Worm (Caenorhabditis elegans) whole organism, young adult: ENCODE results near the gene K02C4.3.

Source experiments
- B0019.2 ChIP-seq: fragments of 200-800 bp; sonication (Bioruptor generic); conservative IDR thresholded peaks from 2 replicates; pipeline ENCODE4 v1.3.6; 2022; ENCODE audit warnings: missing genetic modification reagents, missing genetic modification characterization, missing compliant biosample characterization
- B0261.1 ChIP-seq: sonication (generic microtip); optimal IDR thresholded peaks from 2 replicates; lab custom pipeline; 2016; ENCODE audit warnings: mild to moderate bottlenecking, missing genetic modification characterization, moderate library complexity, missing compliant biosample characterization
- C06A6.2 ChIP-seq: fragments of 200-800 bp; sonication (Bioruptor generic); conservative IDR thresholded peaks from 2 replicates; pipeline ENCODE4 v1.3.6; 2022; ENCODE audit warnings: missing genetic modification characterization, missing compliant biosample characterization
- F10E7.11 ChIP-seq: sonication (generic microtip); optimal IDR thresholded peaks from 2 replicates; lab custom pipeline; 2017; ENCODE audit warnings: mild to moderate bottlenecking, missing genetic modification characterization, moderate library complexity, missing compliant biosample characterization
- F33H1.4 ChIP-seq: fragments of 200-800 bp; sonication (Bioruptor generic); IDR thresholded peaks from 2 replicates; pipeline ENCODE4 v1.3.6; 2022; ENCODE audit warnings: missing genetic modification reagents, missing genetic modification characterization, missing compliant biosample characterization
- F39B2.1 ChIP-seq: fragments of 200-800 bp; sonication (Bioruptor generic); IDR thresholded peaks from 2 replicates; pipeline ENCODE4 v1.3.6; 2022; ENCODE audit warnings: missing genetic modification reagents, missing genetic modification characterization, missing compliant biosample characterization
- F57C9.4 ChIP-seq: sonication (generic microtip); optimal IDR thresholded peaks from 2 replicates; lab custom pipeline; 2017; ENCODE audit warnings: mild to moderate bottlenecking, missing genetic modification characterization, missing compliant biosample characterization
- T26A5.8 ChIP-seq: sonication (generic microtip); optimal IDR thresholded peaks from 2 replicates; lab custom pipeline; 2016; ENCODE audit warnings: missing genetic modification characterization, missing compliant biosample characterization
- Y53F4B.3 ChIP-seq: fragments of 200-800 bp; sonication (Bioruptor generic); IDR thresholded peaks from 2 replicates; pipeline ENCODE4 v1.3.6; 2022; ENCODE audit warnings: missing genetic modification reagents, missing genetic modification characterization, missing compliant biosample characterization
- Y67H2A.10 ChIP-seq: fragments of 200-800 bp; sonication (Bioruptor generic); conservative IDR thresholded peaks from 2 replicates; pipeline ENCODE4 v1.3.6; 2022; ENCODE audit warnings: missing genetic modification reagents, missing genetic modification characterization, missing compliant biosample characterization
- ZK185.1 ChIP-seq: sonication (generic microtip); optimal IDR thresholded peaks from 2 replicates; lab custom pipeline; 2016; ENCODE audit warnings: mild to moderate bottlenecking, missing genetic modification characterization, missing compliant biosample characterization; ENCODE audit not compliant: poor library complexity, severe bottlenecking
- atf-7 ChIP-seq: sonication (generic microtip); optimal IDR thresholded peaks from 2 replicates; lab custom pipeline; 2017; ENCODE audit warnings: mild to moderate bottlenecking, missing genetic modification characterization, missing compliant biosample characterization
- attf-3 ChIP-seq: fragments of 200-800 bp; sonication (Bioruptor generic); conservative IDR thresholded peaks from 2 replicates; pipeline ENCODE4 v1.3.6; 2022; ENCODE audit warnings: missing genetic modification reagents, missing genetic modification characterization, missing compliant biosample characterization
- attf-5 ChIP-seq: fragments of 200-800 bp; sonication (Bioruptor generic); optimal IDR thresholded peaks from 2 replicates; lab custom pipeline; 2018; ENCODE audit warnings: mild to moderate bottlenecking, missing genetic modification characterization, missing compliant biosample characterization
- cebp-1 ChIP-seq, 2 experiments: fragments of 200-800 bp in 1 of 2; sonication (Bioruptor generic) in 1 of 2; sonication (generic microtip) in 1 of 2; IDR thresholded peaks in 1 of 2; optimal IDR thresholded peaks in 1 of 2; 2 replicates each; pipeline versions ENCODE4 v1.3.6 to Lab custom; 2017 to 2022; ENCODE audit warnings: missing compliant biosample characterization in 2 of 2, missing genetic modification characterization in 2 of 2, mild to moderate bottlenecking in 1 of 2, missing genetic modification reagents in 1 of 2, moderate library complexity in 1 of 2
- cebp-2 ChIP-seq: fragments of 200-800 bp; sonication (Bioruptor generic); IDR thresholded peaks from 2 replicates; pipeline ENCODE4 v1.3.6; 2022; ENCODE audit warnings: missing genetic modification characterization, missing compliant biosample characterization
- ceh-100 ChIP-seq: fragments of 200-800 bp; sonication (Bioruptor generic); IDR thresholded peaks from 2 replicates; pipeline ENCODE4 v1.3.6; 2022; ENCODE audit warnings: missing genetic modification reagents, missing genetic modification characterization, missing compliant biosample characterization
- ceh-27 ChIP-seq: fragments of 200-800 bp; sonication (Bioruptor generic); optimal IDR thresholded peaks from 2 replicates; lab custom pipeline; 2018; ENCODE audit warnings: mild to moderate bottlenecking, missing genetic modification characterization, moderate library complexity, missing compliant biosample characterization
- ceh-58 ChIP-seq: fragments of 200-800 bp; sonication (Bioruptor generic); IDR thresholded peaks from 2 replicates; pipeline ENCODE4 v1.3.6; 2022; ENCODE audit warnings: missing genetic modification characterization, missing compliant biosample characterization
- chd-7 ChIP-seq: sonication (generic microtip); optimal IDR thresholded peaks from 2 replicates; lab custom pipeline; 2016; ENCODE audit warnings: mild to moderate bottlenecking, missing genetic modification characterization, moderate library complexity, missing compliant biosample characterization
- efl-1 ChIP-seq: fragments of 150-350 bp; optimal IDR thresholded peaks from 2 replicates; lab custom pipeline; 2014; ENCODE audit warnings: missing biosample characterization, missing genetic modification reagents, missing genetic modification characterization
- egl-44 ChIP-seq: fragments of 200-800 bp; sonication (Bioruptor generic); IDR thresholded peaks from 2 replicates; pipeline ENCODE4 v1.3.6; 2022; ENCODE audit warnings: missing genetic modification reagents, missing genetic modification characterization, missing compliant biosample characterization
- egrh-3 ChIP-seq: fragments of 200-800 bp; sonication (Bioruptor generic); IDR thresholded peaks from 2 replicates; pipeline ENCODE4 v1.3.6; 2022; ENCODE audit warnings: missing genetic modification reagents, missing genetic modification characterization, missing compliant biosample characterization
- ekl-4 ChIP-seq: fragments of 200-800 bp; sonication (Bioruptor generic); IDR thresholded peaks from 2 replicates; pipeline ENCODE4 v1.3.6; 2022; ENCODE audit warnings: missing genetic modification reagents, missing genetic modification characterization, missing compliant biosample characterization
- ets-4 ChIP-seq: fragments of 200-800 bp; sonication (Bioruptor generic); optimal IDR thresholded peaks from 2 replicates; lab custom pipeline; 2018; ENCODE audit warnings: mild to moderate bottlenecking, missing genetic modification characterization, missing compliant biosample characterization
- fkh-3 ChIP-seq: sonication (generic microtip); optimal IDR thresholded peaks from 2 replicates; lab custom pipeline; 2016; ENCODE audit warnings: mild to moderate bottlenecking, missing genetic modification characterization, missing compliant biosample characterization
- hlh-12 ChIP-seq: sonication (generic microtip); optimal IDR thresholded peaks from 2 replicates; lab custom pipeline; 2016; ENCODE audit warnings: missing genetic modification characterization, missing compliant biosample characterization
- hrde-1 ChIP-seq: sonication (generic microtip); optimal IDR thresholded peaks from 2 replicates; lab custom pipeline; 2016; ENCODE audit warnings: missing genetic modification characterization, mild to moderate bottlenecking, missing compliant biosample characterization, moderate library complexity, missing genotype, missing genetic modification reagents, borderline replicate concordance
- let-607 ChIP-seq, 2 experiments: fragments of 200-800 bp in 1 of 2; sonication (Bioruptor generic) in 1 of 2; sonication (generic microtip) in 1 of 2; optimal IDR thresholded peaks; 2 replicates each; lab custom pipeline; 2016 to 2018; ENCODE audit warnings: mild to moderate bottlenecking in 2 of 2, missing compliant biosample characterization in 2 of 2, missing genetic modification characterization in 2 of 2, moderate library complexity in 2 of 2, missing genotype in 1 of 2
- lin-26 ChIP-seq: fragments of 200-800 bp; sonication (Bioruptor generic); IDR thresholded peaks from 2 replicates; pipeline ENCODE4 v1.3.6; 2022; ENCODE audit warnings: missing genetic modification reagents, missing genetic modification characterization, missing compliant biosample characterization
- lir-1 ChIP-seq: fragments of 200-800 bp; sonication (Bioruptor generic); conservative IDR thresholded peaks from 2 replicates; pipeline ENCODE4 v1.3.6; 2022; ENCODE audit warnings: missing genetic modification reagents, missing genetic modification characterization, missing compliant biosample characterization
- lsl-1 ChIP-seq: fragments of 200-800 bp; sonication (Bioruptor generic); optimal IDR thresholded peaks from 2 replicates; lab custom pipeline; 2018; ENCODE audit warnings: mild to moderate bottlenecking, missing genetic modification characterization, moderate library complexity, missing compliant biosample characterization
- mes-4 ChIP-seq: sonication (generic microtip); optimal IDR thresholded peaks from 2 replicates; lab custom pipeline; 2016; ENCODE audit warnings: missing genotype, missing genetic modification characterization, missing compliant biosample characterization
- nfya-2 ChIP-seq: fragments of 200-800 bp; sonication (Bioruptor generic); IDR thresholded peaks from 2 replicates; pipeline ENCODE4 v1.3.6; 2022; ENCODE audit warnings: missing genetic modification reagents, missing genetic modification characterization, missing compliant biosample characterization
- nfyb-1 ChIP-seq: fragments of 200-800 bp; sonication (Bioruptor generic); IDR thresholded peaks from 2 replicates; pipeline ENCODE4 v1.3.6; 2022; ENCODE audit warnings: missing genetic modification reagents, missing genetic modification characterization, missing compliant biosample characterization
- nhr-179 ChIP-seq: sonication (generic microtip); optimal IDR thresholded peaks from 2 replicates; lab custom pipeline; 2016; ENCODE audit warnings: mild to moderate bottlenecking, missing genetic modification characterization, missing compliant biosample characterization
- nhr-80 ChIP-seq: sonication (generic microtip); optimal IDR thresholded peaks from 2 replicates; lab custom pipeline; 2016; ENCODE audit warnings: missing genetic modification characterization, missing compliant biosample characterization
- sdz-38 ChIP-seq: sonication (generic microtip); optimal IDR thresholded peaks from 2 replicates; lab custom pipeline; 2016; ENCODE audit warnings: missing genotype, missing genetic modification characterization, missing compliant biosample characterization
- snpc-1.3 ChIP-seq: sonication (generic microtip); optimal IDR thresholded peaks from 2 replicates; lab custom pipeline; 2017; ENCODE audit warnings: missing genetic modification characterization, mild to moderate bottlenecking, missing compliant biosample characterization, antibody characterized with exemption, moderate library complexity, missing genotype, missing genetic modification reagents; ENCODE audit not compliant: insufficient read depth
- snpc-4 ChIP-seq, 5 experiments: fragments of 150-350 bp in 1 of 5; sonication (generic microtip) in 4 of 5; optimal IDR thresholded peaks; 2 replicates each; lab custom pipeline; 2014 to 2018; ENCODE audit warnings: missing genetic modification characterization in 5 of 5, missing biosample characterization in 3 of 5, antibody characterized with exemption in 2 of 5, mild to moderate bottlenecking in 2 of 5, missing compliant biosample characterization in 2 of 5, missing genotype in 2 of 5, moderate library complexity in 2 of 5, missing genetic modification reagents in 1 of 5
- tlf-1 ChIP-seq: fragments of 200-800 bp; sonication (Bioruptor generic); optimal IDR thresholded peaks from 2 replicates; lab custom pipeline; 2018; ENCODE audit warnings: mild to moderate bottlenecking, missing genetic modification characterization, missing compliant biosample characterization
- unc-62 ChIP-seq: fragments of 150-350 bp; optimal IDR thresholded peaks from 2 replicates; lab custom pipeline; 2014; ENCODE audit warnings: missing biosample characterization, missing genetic modification reagents, missing genetic modification characterization
- ztf-18 ChIP-seq: sonication (generic microtip); optimal IDR thresholded peaks from 2 replicates; lab custom pipeline; 2016; ENCODE audit warnings: missing genotype, mild to moderate bottlenecking, missing genetic modification characterization, missing compliant biosample characterization
- ztf-25 ChIP-seq: fragments of 200-800 bp; sonication (Bioruptor generic); IDR thresholded peaks from 2 replicates; pipeline ENCODE4 v1.3.6; 2022; ENCODE audit warnings: missing genetic modification reagents, missing genetic modification characterization, missing compliant biosample characterization
- ztf-6 ChIP-seq: fragments of 200-800 bp; sonication (Bioruptor generic); IDR thresholded peaks from 2 replicates; pipeline ENCODE4 v1.3.6; 2022; ENCODE audit warnings: missing genetic modification reagents, missing genetic modification characterization, missing compliant biosample characterization

K02C4.3 gene

ce11 chrII:8091528-8091927 is 4.9 kb upstream of the K02C4.3 start (continued):
- no peak for TF ChIP-seq F10E7.11 (tag; lab: Kevin White, UChicago)
- peak; percentile 95 for TF ChIP-seq snpc-4 (GFP tag; optimal IDR thresholded peaks at IDR 0.05; lab: Kevin White, UChicago)
- peak; percentile 96 to 99 (median 98) for TF ChIP-seq snpc-4 (tag; optimal IDR thresholded peaks at IDR 0.05; lab: Kevin White, UChicago)
- peak; percentile 60; the same call in 1 of the 2 replicates for TF ChIP-seq lin-26 (GFP tag; lab: Robert Waterston, UW)
- TF ChIP-seq snpc-1.3 (tag; lab: Kevin White, UChicago): peak; percentile 81
- TF ChIP-seq lir-1: 0 out of 2 replicates have a peak, but pooled peaks have one; percentile 6
- TF ChIP-seq mes-4: no peak

- TF ChIP-seq hlh-12 (tag; lab: Kevin White, UChicago): no peak
- TF ChIP-seq unc-62: peak; percentile 64
- TF ChIP-seq let-607 (tag; optimal IDR thresholded peaks at IDR 0.05; lab: Kevin White, UChicago): peak; percentile 38 to 48
- no peak for TF ChIP-seq fkh-3
- TF ChIP-seq ceh-100: no peak
- TF ChIP-seq B0261.1: no peak
- no peak for TF ChIP-seq F33H1.4 (GFP tag; lab: Robert Waterston, UW)
- TF ChIP-seq sdz-38 (tag; lab: Kevin White, UChicago): no peak
- no peak for TF ChIP-seq ZK185.1 (tag; lab: Kevin White, UChicago)
- TF ChIP-seq C06A6.2 (GFP tag; lab: Robert Waterston, UW): no peak
- peak; percentile 6 for TF ChIP-seq ztf-18 (tag; lab: Kevin White, UChicago)
- TF ChIP-seq ets-4 (GFP tag; lab: Kevin White, UChicago): no peak
- TF ChIP-seq chd-7 (tag; lab: Kevin White, UChicago): no peak
- TF ChIP-seq Y67H2A.10: no peak
- TF ChIP-seq nhr-80 (tag; lab: Kevin White, UChicago): peak; percentile 82
- no peak for TF ChIP-seq F39B2.1 (GFP tag; lab: Robert Waterston, UW)
- TF ChIP-seq tlf-1 (GFP tag; lab: Kevin White, UChicago): no peak
- TF ChIP-seq egl-44 (GFP tag; lab: Robert Waterston, UW): no peak
- TF ChIP-seq cebp-1 (GFP tag; IDR thresholded peaks at IDR 0.05; lab: Robert Waterston, UW): no peak
- TF ChIP-seq cebp-1 (tag; optimal IDR thresholded peaks at IDR 0.05; lab: Kevin White, UChicago): peak; percentile 16
- peak; percentile 29 for TF ChIP-seq attf-5 (GFP tag; lab: Kevin White, UChicago)
- TF ChIP-seq Y53F4B.3 (GFP tag; lab: Robert Waterston, UW): no peak
- TF ChIP-seq atf-7: no peak
- TF ChIP-seq egrh-3 (GFP tag; lab: Robert Waterston, UW): no peak
- TF ChIP-seq hrde-1 (tag; lab: Kevin White, UChicago): no peak
Measured at ce11 chrII:8078041-8078440, 8.6 kb downstream of the K02C4.3 start, which contains the start of gene K02C4.5. Gene K02C4.5 (plus strand): TSS chrII:8078435.

- TF ChIP-seq ztf-6 (no peak), cebp-2 (no peak), ceh-58 (GFP tag; lab: Robert Waterston, UW) (no peak), nfyb-1 (peak; percentile 91), ceh-27 (peak; percentile 93), tlf-1 (GFP tag; lab: Kevin White, UChicago) (peak; percentile 75), hlh-12 (tag; lab: Kevin White, UChicago) (peak; percentile 34), efl-1 (GFP tag; lab: Kevin White, UChicago) (no peak), ekl-4 (GFP tag; lab: Robert Waterston, UW) (peak; percentile 74), nhr-179 (no peak), T26A5.8 (tag; lab: Kevin White, UChicago) (no peak), B0019.2 (GFP tag; lab: Robert Waterston, UW) (0 out of 2 replicates have a peak, but pooled peaks have one; percentile 40), F57C9.4 (tag; lab: Kevin White, UChicago) (peak; percentile 1), attf-3 (GFP tag; lab: Robert Waterston, UW) (no peak; the same call in 1 of the 2 replicates), nfya-2 (GFP tag; lab: Robert Waterston, UW) (no peak), snpc-1.3 (tag; lab: Kevin White, UChicago) (peak; percentile 87), lsl-1 (GFP tag; lab: Kevin White, UChicago) (peak; percentile 68), ztf-25 (GFP tag; lab: Robert Waterston, UW) (0 out of 2 replicates have a peak, but pooled peaks have one; percentile 53)
Measured at ce11 chrII:8075324-8075810, 11.3 kb downstream of the K02C4.3 start, which contains the start of gene K02C4.2. Gene K02C4.2 (plus strand): TSS chrII:8075760.
